Worm (Caenorhabditis elegans) whole organism, midembryonic: ENCODE data around the gene C37C3.9.

Experiments
- flt-1 ChIP-seq: fragments of 200-800 bp; sonication (Bioruptor generic); IDR thresholded peaks from 2 replicates; pipeline ENCODE4 v1.3.6; 2022; ENCODE audit warnings: missing genetic modification characterization, missing compliant biosample characterization
- ref-1 ChIP-seq: fragments of 200-800 bp; sonication (Bioruptor generic); conservative IDR thresholded peaks from 2 replicates; pipeline ENCODE4 v1.3.6; 2022; ENCODE audit warnings: missing genetic modification reagents, missing genetic modification characterization, missing compliant biosample characterization
- ztf-23 ChIP-seq: fragments of 200-800 bp; sonication (Bioruptor generic); IDR thresholded peaks from 2 replicates; pipeline ENCODE4 v1.3.6; 2022; ENCODE audit warnings: missing genetic modification reagents, missing genetic modification characterization, missing compliant biosample characterization
- ztf-29 ChIP-seq: fragments of 200-800 bp; sonication (Bioruptor generic); IDR thresholded peaks from 2 replicates; pipeline ENCODE4 v1.3.6; 2022; ENCODE audit warnings: missing genetic modification reagents, missing genetic modification characterization, missing compliant biosample characterization

DNA sequence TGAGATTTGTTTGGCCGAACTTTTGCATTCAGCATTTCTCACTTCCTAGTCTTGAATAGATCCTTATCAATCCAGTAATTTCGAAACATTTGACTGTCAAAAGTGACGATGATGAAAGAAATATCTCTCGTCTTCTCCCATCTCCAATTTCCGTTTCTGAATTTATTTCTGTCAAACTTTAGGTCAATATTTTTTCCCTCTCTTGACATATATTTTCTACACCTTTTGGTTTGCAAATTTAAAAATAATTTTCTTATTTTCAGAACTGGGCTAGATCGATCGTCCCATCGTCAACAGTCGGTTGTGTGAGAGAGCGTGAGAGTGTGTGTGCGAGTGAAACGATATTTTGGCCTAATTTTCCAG, 49.7 kb downstream of the C37C3.9 start, which contains the start of gene xpo-1:
- 0 out of 2 replicates have a peak, but pooled peaks have one; percentile 23 for TF ChIP-seq flt-1
- no peak for TF ChIP-seq ztf-29 (GFP tag; lab: Robert Waterston, UW)
- TF ChIP-seq ztf-23 (GFP tag; lab: Robert Waterston, UW) = no peak
- TF ChIP-seq ref-1 (GFP tag; lab: Robert Waterston, UW) = no peak
